Fruit fly (Drosophila melanogaster) whole organism, embryonic: ENCODE measurements around the gene SPR.
A peak's percentile ranks its signal among the peaks of the same experiment; 100 is the strongest.

ENCODE experiments used
- Atf-2 ChIP-seq: fragments of 200-800 bp; sonication (Bioruptor generic); optimal IDR thresholded peaks from 2 replicates; lab custom pipeline; 2016; ENCODE audit warnings: missing biosample characterization, missing genetic modification characterization
- CG10209 ChIP-seq: fragments of 200-800 bp; sonication (Bioruptor generic); optimal IDR thresholded peaks from 3 replicates; lab custom pipeline; 2017; ENCODE audit warnings: missing biosample characterization, mild to moderate bottlenecking, missing genetic modification characterization, missing genetic modification reagents
- CG11723 ChIP-seq: fragments of 200-800 bp; sonication (Bioruptor generic); optimal IDR thresholded peaks from 2 replicates; lab custom pipeline; 2017; ENCODE audit warnings: missing biosample characterization, mild to moderate bottlenecking, missing genetic modification characterization
- CG12236 ChIP-seq: fragments of 200-800 bp; sonication (Bioruptor generic); optimal IDR thresholded peaks from 2 replicates; lab custom pipeline; 2016; ENCODE audit warnings: missing biosample characterization, missing genetic modification characterization
- CG12769 ChIP-seq: fragments of 200-800 bp; sonication (Bioruptor generic); optimal IDR thresholded peaks from 2 replicates; lab custom pipeline; 2019; ENCODE audit warnings: missing biosample characterization, mild to moderate bottlenecking, missing genetic modification characterization, moderate library complexity
- CG13296 ChIP-seq: fragments of 200-800 bp; sonication (Bioruptor generic); optimal IDR thresholded peaks from 3 replicates; lab custom pipeline; 2018; ENCODE audit warnings: missing biosample characterization, mild to moderate bottlenecking, missing genetic modification characterization
- CG16863 ChIP-seq: fragments of 200-800 bp; sonication (Bioruptor generic); optimal IDR thresholded peaks from 3 replicates; lab custom pipeline; 2016; ENCODE audit warnings: missing biosample characterization, missing genetic modification characterization
- CG34224 ChIP-seq: fragments of 200-800 bp; sonication (Bioruptor generic); IDR thresholded peaks from 3 replicates; pipeline ENCODE4 v1.3.6; 2022; ENCODE audit warnings: missing biosample characterization, missing genetic modification characterization; ENCODE audit not compliant: partially characterized antibody
- CG4404 ChIP-seq: fragments of 200-800 bp; sonication (Bioruptor generic); IDR thresholded peaks from 2 replicates; pipeline ENCODE4 v1.3.6; 2022; ENCODE audit warnings: missing biosample characterization, missing genetic modification characterization
- CG6683 ChIP-seq: fragments of 200-800 bp; sonication (Bioruptor generic); optimal IDR thresholded peaks from 2 replicates; lab custom pipeline; 2017; ENCODE audit warnings: missing biosample characterization, mild to moderate bottlenecking, missing genetic modification characterization, missing genetic modification reagents
- CG6765 ChIP-seq: fragments of 200-800 bp; sonication (Bioruptor generic); optimal IDR thresholded peaks from 3 replicates; lab custom pipeline; 2017; ENCODE audit warnings: missing biosample characterization, mild to moderate bottlenecking, missing genetic modification characterization
- CG7357 ChIP-seq: fragments of 200-800 bp; sonication (Bioruptor generic); IDR thresholded peaks from 3 replicates; pipeline ENCODE4 v1.3.6; 2022; ENCODE audit warnings: missing biosample characterization, missing genetic modification characterization
- CG7372 ChIP-seq: fragments of 200-800 bp; sonication (Bioruptor generic); IDR thresholded peaks from 2 replicates; pipeline ENCODE4 v1.3.6; 2022; ENCODE audit warnings: missing biosample characterization, missing genetic modification characterization
- CG7839 ChIP-seq: fragments of 200-800 bp; sonication (Bioruptor generic); optimal IDR thresholded peaks from 3 replicates; lab custom pipeline; 2018; ENCODE audit warnings: missing biosample characterization, mild to moderate bottlenecking, missing genetic modification characterization, moderate library complexity
- CG9727 ChIP-seq: fragments of 200-800 bp; sonication (Bioruptor generic); optimal IDR thresholded peaks from 3 replicates; lab custom pipeline; 2017; ENCODE audit warnings: missing biosample characterization, mild to moderate bottlenecking, missing genetic modification characterization
- CG9876 ChIP-seq: fragments of 200-800 bp; sonication (Bioruptor generic); optimal IDR thresholded peaks from 2 replicates; lab custom pipeline; 2016; ENCODE audit warnings: missing biosample characterization, missing genetic modification characterization
- CoRest ChIP-seq: fragments of 200-800 bp; sonication (Bioruptor generic); optimal IDR thresholded peaks from 3 replicates; lab custom pipeline; 2018; ENCODE audit warnings: missing biosample characterization, mild to moderate bottlenecking, missing genetic modification characterization, moderate library complexity
- D19A ChIP-seq: fragments of 200-800 bp; optimal IDR thresholded peaks from 3 replicates; lab custom pipeline; 2019; ENCODE audit warnings: missing biosample characterization, mild to moderate bottlenecking, missing genetic modification characterization, moderate library complexity
- Fer2 ChIP-seq: fragments of 200-800 bp; sonication (Bioruptor generic); optimal IDR thresholded peaks from 2 replicates; lab custom pipeline; 2018; ENCODE audit warnings: missing biosample characterization, mild to moderate bottlenecking, missing genetic modification characterization, moderate library complexity
- Hand ChIP-seq: fragments of 200-800 bp; sonication (Bioruptor generic); optimal IDR thresholded peaks from 2 replicates; lab custom pipeline; 2017; ENCODE audit warnings: mild to moderate bottlenecking, missing biosample characterization, missing genetic modification reagents, missing genetic modification characterization
- NC2α ChIP-seq: fragments of 200-800 bp; sonication (Bioruptor generic); optimal IDR thresholded peaks from 2 replicates; lab custom pipeline; 2016; ENCODE audit warnings: missing biosample characterization, missing genetic modification characterization
- Sin3A ChIP-seq: fragments of >200 bp; optimal IDR thresholded peaks from 2 replicates; lab custom pipeline; 2018
- Spps ChIP-seq: fragments of 200-800 bp; sonication (Bioruptor generic); optimal IDR thresholded peaks from 2 replicates; lab custom pipeline; 2018; ENCODE audit warnings: missing biosample characterization, mild to moderate bottlenecking, missing genetic modification characterization
- Xbp1 ChIP-seq: fragments of 200-800 bp; sonication (Bioruptor generic); optimal IDR thresholded peaks from 3 replicates; lab custom pipeline; 2016; ENCODE audit warnings: missing biosample characterization, mild to moderate bottlenecking, missing genetic modification characterization
- ac ChIP-seq: fragments of 200-800 bp; sonication (Bioruptor generic); optimal IDR thresholded peaks from 3 replicates; lab custom pipeline; 2017; ENCODE audit warnings: missing biosample characterization, mild to moderate bottlenecking, missing genetic modification characterization
- ase ChIP-seq: fragments of 200-800 bp; sonication (Bioruptor generic); IDR thresholded peaks from 3 replicates; pipeline ENCODE4 v1.3.6; 2022; ENCODE audit warnings: missing biosample characterization, missing genetic modification characterization
- az2 ChIP-seq: fragments of 200-800 bp; sonication (Bioruptor generic); optimal IDR thresholded peaks from 3 replicates; lab custom pipeline; 2016; ENCODE audit warnings: missing biosample characterization, missing genetic modification characterization
- chinmo ChIP-seq: fragments of 200-800 bp; sonication (Bioruptor generic); IDR thresholded peaks from 4 replicates; pipeline ENCODE4 v1.3.6; 2022; ENCODE audit warnings: missing biosample characterization, missing genetic modification characterization; ENCODE audit not compliant: partially characterized antibody
- chn ChIP-seq: fragments of 200-800 bp; sonication (Bioruptor generic); optimal IDR thresholded peaks from 2 replicates; lab custom pipeline; 2016; ENCODE audit warnings: missing biosample characterization, missing genetic modification characterization
- crc ChIP-seq: fragments of 200-800 bp; sonication (Bioruptor generic); optimal IDR thresholded peaks from 2 replicates; lab custom pipeline; 2016; ENCODE audit warnings: missing biosample characterization, missing genetic modification characterization
- crp ChIP-seq, 2 experiments: fragments of 200-800 bp; sonication (Bioruptor generic); optimal IDR thresholded peaks; 2 replicates in 1 of 2; 3 replicates in 1 of 2; lab custom pipeline; 2017; ENCODE audit warnings: missing biosample characterization in 2 of 2, missing genetic modification characterization in 2 of 2, mild to moderate bottlenecking in 1 of 2, moderate library complexity in 1 of 2
- dan ChIP-seq: fragments of 200-800 bp; sonication (Bioruptor generic); IDR thresholded peaks from 2 replicates; pipeline ENCODE4 v1.3.6; 2022; ENCODE audit warnings: missing biosample characterization, missing genetic modification characterization
- disco-r ChIP-seq: fragments of 200-800 bp; sonication (Bioruptor generic); optimal IDR thresholded peaks from 2 replicates; lab custom pipeline; 2016; ENCODE audit warnings: missing biosample characterization, missing genetic modification characterization
- dmrt11E ChIP-seq: fragments of 200-800 bp; sonication (Bioruptor generic); optimal IDR thresholded peaks from 3 replicates; lab custom pipeline; 2018; ENCODE audit warnings: missing biosample characterization, mild to moderate bottlenecking, missing genetic modification characterization, moderate library complexity
- esg ChIP-seq: fragments of 200-800 bp; sonication (Bioruptor generic); conservative IDR thresholded peaks from 2 replicates; pipeline ENCODE4 v1.3.6; 2022; ENCODE audit warnings: missing biosample characterization, missing genetic modification characterization
- fd3F ChIP-seq: fragments of 200-800 bp; sonication (Bioruptor generic); optimal IDR thresholded peaks from 2 replicates; lab custom pipeline; 2018; ENCODE audit warnings: missing biosample characterization, mild to moderate bottlenecking, missing genetic modification characterization, moderate library complexity
- fd64A ChIP-seq: fragments of 200-800 bp; sonication (Bioruptor generic); optimal IDR thresholded peaks from 3 replicates; lab custom pipeline; 2018; ENCODE audit warnings: missing biosample characterization, mild to moderate bottlenecking, missing genetic modification characterization
- fru ChIP-seq: fragments of >200 bp; optimal IDR thresholded peaks from 2 replicates; lab custom pipeline; 2017
- ftz-f1 ChIP-seq: fragments of 200-800 bp; sonication (Bioruptor generic); optimal IDR thresholded peaks from 2 replicates; lab custom pipeline; 2016; ENCODE audit warnings: missing biosample characterization, missing genetic modification characterization
- gt ChIP-seq: fragments of 200-800 bp; sonication (Bioruptor generic); IDR thresholded peaks from 2 replicates; pipeline ENCODE4 v1.3.6; 2022; ENCODE audit warnings: missing biosample characterization, missing genetic modification characterization
- kni ChIP-seq: fragments of 200-800 bp; sonication (Bioruptor generic); optimal IDR thresholded peaks from 3 replicates; lab custom pipeline; 2017; ENCODE audit warnings: mild to moderate bottlenecking, missing biosample characterization, missing genetic modification reagents, missing genetic modification characterization
- luna ChIP-seq: fragments of 200-800 bp; sonication (Bioruptor generic); optimal IDR thresholded peaks from 2 replicates; lab custom pipeline; 2016; ENCODE audit warnings: missing biosample characterization, missing genetic modification characterization
- mld ChIP-seq: fragments of 200-800 bp; sonication (Bioruptor generic); IDR thresholded peaks from 3 replicates; pipeline ENCODE4 v1.3.6; 2022; ENCODE audit warnings: missing biosample characterization, missing genetic modification characterization; ENCODE audit not compliant: partially characterized antibody
- nmo ChIP-seq: fragments of 200-800 bp; sonication (Bioruptor generic); optimal IDR thresholded peaks from 2 replicates; lab custom pipeline; 2018; ENCODE audit warnings: missing biosample characterization, mild to moderate bottlenecking, missing genetic modification characterization, moderate library complexity
- otp ChIP-seq: fragments of 200-800 bp; sonication (Bioruptor generic); IDR thresholded peaks from 3 replicates; pipeline ENCODE4, ENCODE4 v1.3.6; 2022; ENCODE audit warnings: missing biosample characterization, missing genetic modification characterization
- pnt ChIP-seq: fragments of 200-800 bp; sonication (Bioruptor generic); optimal IDR thresholded peaks from 3 replicates; lab custom pipeline; 2016; ENCODE audit warnings: missing biosample characterization, missing genetic modification characterization
- pzg ChIP-seq: fragments of 200-800 bp; sonication (Bioruptor generic); optimal IDR thresholded peaks from 3 replicates; lab custom pipeline; 2018; ENCODE audit warnings: missing biosample characterization, mild to moderate bottlenecking, missing genetic modification characterization, moderate library complexity
- schlank ChIP-seq: fragments of 200-800 bp; sonication (Bioruptor generic); optimal IDR thresholded peaks from 2 replicates; lab custom pipeline; 2018; ENCODE audit warnings: missing biosample characterization, mild to moderate bottlenecking, missing genetic modification characterization
- sisA ChIP-seq: fragments of 200-800 bp; sonication (Bioruptor generic); IDR thresholded peaks from 2 replicates; pipeline ENCODE4 v1.3.6; 2022; ENCODE audit warnings: missing biosample characterization, missing genetic modification characterization
- vnd ChIP-seq: fragments of 200-800 bp; sonication (Bioruptor generic); IDR thresholded peaks from 3 replicates; pipeline ENCODE4 v1.3.6; 2022; ENCODE audit warnings: missing biosample characterization, missing genetic modification characterization; ENCODE audit not compliant: partially characterized antibody

SPR gene

DNA sequence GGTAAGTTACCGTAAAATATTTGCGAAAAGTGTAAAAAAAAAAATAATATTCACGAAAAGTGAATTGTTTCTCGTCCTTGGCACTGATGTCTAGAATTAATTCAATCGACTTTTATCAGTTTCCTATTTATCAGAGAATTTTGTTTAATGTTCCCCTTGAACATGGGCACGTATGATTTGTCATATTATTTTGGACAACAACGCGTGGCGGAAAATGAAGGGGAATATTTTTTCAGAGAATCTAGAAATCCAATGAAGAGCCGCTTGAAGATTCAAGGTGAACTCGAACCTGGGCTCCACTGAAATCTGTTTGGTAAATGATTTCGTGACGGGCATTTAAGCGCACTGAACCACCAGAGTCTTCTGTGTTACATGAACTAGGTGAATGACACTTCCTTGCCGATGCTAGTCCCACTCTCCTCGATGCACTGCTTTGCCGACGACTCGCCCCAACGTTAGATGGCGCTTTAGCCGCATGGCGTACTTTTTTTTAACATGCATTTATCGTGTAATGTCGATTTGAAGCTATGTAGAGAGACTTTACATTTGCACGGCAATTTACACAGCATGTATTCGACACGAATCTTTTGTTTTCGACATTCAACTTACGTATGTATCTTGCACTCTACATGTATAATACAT, 77.9 kb downstream of the SPR start (continued):
- TF ChIP-seq D19A (tag; lab: Kevin White, UChicago) (peak; percentile 35), Spps (tag; lab: Kevin White, UChicago) (no peak), CG11723 (no peak), fd3F (GFP tag; lab: Kevin White, UChicago) (no peak), CoRest (tag; lab: Kevin White, UChicago) (no peak), CG13296 (GFP tag; lab: Kevin White, UChicago) (no peak), gt (GFP tag; lab: Robert Waterston, UW) (no peak), esg (no peak), az2 (GFP tag; lab: Kevin White, UChicago) (peak; percentile 9), CG7372 (no peak), CG6683 (GFP tag; lab: Kevin White, UChicago) (no peak), Sin3A (lab: Kevin White, UChicago) (no peak), Fer2 (tag; lab: Kevin White, UChicago) (no peak), pzg (GFP tag; lab: Kevin White, UChicago) (no peak), crp (GFP tag; optimal IDR thresholded peaks at IDR 0.05; lab: Kevin White, UChicago) (no peak), ase (no peak), NC2α (GFP tag; lab: Kevin White, UChicago) (no peak), pnt (GFP tag; lab: Kevin White, UChicago) (no peak), CG9876 (GFP tag; lab: Kevin White, UChicago) (peak; percentile 26), ac (GFP tag; lab: Kevin White, UChicago) (no peak), CG6765 (GFP tag; lab: Kevin White, UChicago) (no peak), CG10209 (GFP tag; lab: Kevin White, UChicago) (no peak), CG34224 (GFP tag; lab: Robert Waterston, UW) (peak; percentile 66; the same call in 2 of the 3 replicates), CG12769 (peak; percentile 70), mld (GFP tag; lab: Robert Waterston, UW) (peak; percentile 92), dmrt11E (tag; lab: Kevin White, UChicago) (no peak), fd64A (GFP tag; lab: Kevin White, UChicago) (no peak), ftz-f1 (peak; percentile 57), Atf-2 (GFP tag; lab: Kevin White, UChicago) (no peak), sisA (GFP tag; lab: Robert Waterston, UW) (no peak; the same call in 1 of the 2 replicates), Xbp1 (peak; percentile 15), kni (GFP tag; lab: Kevin White, UChicago) (peak; percentile 51), fru (no peak), luna (no peak), CG9727 (no peak), dan (GFP tag; lab: Robert Waterston, UW) (no peak), disco-r (GFP tag; lab: Kevin White, UChicago) (no peak), schlank (tag; lab: Kevin White, UChicago) (no peak), CG7839 (no peak), CG16863 (GFP tag; lab: Kevin White, UChicago) (no peak), crc (GFP tag; lab: Kevin White, UChicago) (no peak), otp (GFP tag; lab: Robert Waterston, UW) (0 out of 3 replicates have a peak, but pooled peaks have one; percentile 4), chinmo (GFP tag; lab: Robert Waterston, UW) (peak; percentile 92; the same call in 2 of the 4 replicates), CG7357 (GFP tag; lab: Robert Waterston, UW) (no peak), nmo (GFP tag; lab: Kevin White, UChicago) (no peak), chn (no peak), CG4404 (GFP tag; lab: Robert Waterston, UW) (no peak), CG12236 (GFP tag; lab: Kevin White, UChicago) (no peak), vnd (GFP tag; lab: Robert Waterston, UW) (peak; percentile 83), Hand (GFP tag; lab: Kevin White, UChicago) (no peak)
